Worm (Caenorhabditis elegans): ENCODE measurements around the gene ndnf-1.

ce11 chrIV:2995372-2995771 lies 33.4 kb downstream of the ndnf-1 start, which contains the start of gene Y54G2A.26:
- TF ChIP-seq ref-1 (GFP tag; conservative IDR thresholded peaks at IDR 0.05): no peak
- no peak for TF ChIP-seq ztf-29 (GFP tag; IDR thresholded peaks at IDR 0.05)
- TF ChIP-seq T22C8.4 (GFP tag; IDR thresholded peaks at IDR 0.05): no peak
- TF ChIP-seq flt-1 (GFP tag; IDR thresholded peaks at IDR 0.05): no peak

Data from whole organism, midembryonic.